Worm (Caenorhabditis elegans) whole organism, young adult: ENCODE data around the gene alh-8.

Experiments used
- B0019.2 ChIP-seq: fragments of 200-800 bp; sonication (Bioruptor generic); conservative IDR thresholded peaks from 2 replicates; pipeline ENCODE4 v1.3.6; 2022; ENCODE audit warnings: missing genetic modification reagents, missing genetic modification characterization, missing compliant biosample characterization
- B0261.1 ChIP-seq: sonication (generic microtip); optimal IDR thresholded peaks from 2 replicates; lab custom pipeline; 2016; ENCODE audit warnings: mild to moderate bottlenecking, missing genetic modification characterization, moderate library complexity, missing compliant biosample characterization
- C06A6.2 ChIP-seq: fragments of 200-800 bp; sonication (Bioruptor generic); conservative IDR thresholded peaks from 2 replicates; pipeline ENCODE4 v1.3.6; 2022; ENCODE audit warnings: missing genetic modification characterization, missing compliant biosample characterization
- D2030.7 ChIP-seq: fragments of 200-800 bp; sonication (Bioruptor generic); IDR thresholded peaks from 2 replicates; pipeline ENCODE4 v1.3.6; 2022; ENCODE audit warnings: missing genetic modification reagents, missing genetic modification characterization, missing compliant biosample characterization
- F10E7.11 ChIP-seq: sonication (generic microtip); optimal IDR thresholded peaks from 2 replicates; lab custom pipeline; 2017; ENCODE audit warnings: mild to moderate bottlenecking, missing genetic modification characterization, moderate library complexity, missing compliant biosample characterization
- F33H1.4 ChIP-seq: fragments of 200-800 bp; sonication (Bioruptor generic); IDR thresholded peaks from 2 replicates; pipeline ENCODE4 v1.3.6; 2022; ENCODE audit warnings: missing genetic modification reagents, missing genetic modification characterization, missing compliant biosample characterization
- F39B2.1 ChIP-seq: fragments of 200-800 bp; sonication (Bioruptor generic); IDR thresholded peaks from 2 replicates; pipeline ENCODE4 v1.3.6; 2022; ENCODE audit warnings: missing genetic modification reagents, missing genetic modification characterization, missing compliant biosample characterization
- F52B5.7 ChIP-seq: sonication (generic microtip); optimal IDR thresholded peaks from 2 replicates; lab custom pipeline; 2016; ENCODE audit warnings: mild to moderate bottlenecking, missing genetic modification characterization, missing compliant biosample characterization
- F57C9.4 ChIP-seq: sonication (generic microtip); optimal IDR thresholded peaks from 2 replicates; lab custom pipeline; 2017; ENCODE audit warnings: mild to moderate bottlenecking, missing genetic modification characterization, missing compliant biosample characterization
- Y95B8A.8 ChIP-seq: fragments of 200-800 bp; sonication (Bioruptor generic); IDR thresholded peaks from 2 replicates; pipeline ENCODE4 v1.3.6; 2022; ENCODE audit warnings: missing genetic modification reagents, missing genetic modification characterization, missing compliant biosample characterization
- atf-7 ChIP-seq: sonication (generic microtip); optimal IDR thresholded peaks from 2 replicates; lab custom pipeline; 2017; ENCODE audit warnings: mild to moderate bottlenecking, missing genetic modification characterization, missing compliant biosample characterization
- bed-1 ChIP-seq: fragments of 200-800 bp; sonication (Bioruptor generic); IDR thresholded peaks from 2 replicates; pipeline ENCODE4 v1.3.6; 2022; ENCODE audit warnings: missing genetic modification reagents, missing genetic modification characterization, missing compliant biosample characterization
- cebp-1 ChIP-seq, 2 experiments: fragments of 200-800 bp in 1 of 2; sonication (Bioruptor generic) in 1 of 2; sonication (generic microtip) in 1 of 2; IDR thresholded peaks in 1 of 2; optimal IDR thresholded peaks in 1 of 2; 2 replicates each; pipeline versions ENCODE4 v1.3.6 to Lab custom; 2017 to 2022; ENCODE audit warnings: missing compliant biosample characterization in 2 of 2, missing genetic modification characterization in 2 of 2, mild to moderate bottlenecking in 1 of 2, missing genetic modification reagents in 1 of 2, moderate library complexity in 1 of 2
- die-1 ChIP-seq: sonication (generic microtip); optimal IDR thresholded peaks from 2 replicates; lab custom pipeline; 2016; ENCODE audit warnings: missing genotype, mild to moderate bottlenecking, missing genetic modification characterization, missing compliant biosample characterization
- dpff-1 ChIP-seq: sonication (generic microtip); optimal IDR thresholded peaks from 2 replicates; lab custom pipeline; 2017; ENCODE audit warnings: mild to moderate bottlenecking, missing genetic modification characterization, missing compliant biosample characterization
- efl-1 ChIP-seq: fragments of 150-350 bp; optimal IDR thresholded peaks from 2 replicates; lab custom pipeline; 2014; ENCODE audit warnings: missing biosample characterization, missing genetic modification reagents, missing genetic modification characterization
- egl-44 ChIP-seq: fragments of 200-800 bp; sonication (Bioruptor generic); IDR thresholded peaks from 2 replicates; pipeline ENCODE4 v1.3.6; 2022; ENCODE audit warnings: missing genetic modification reagents, missing genetic modification characterization, missing compliant biosample characterization
- egrh-3 ChIP-seq: fragments of 200-800 bp; sonication (Bioruptor generic); IDR thresholded peaks from 2 replicates; pipeline ENCODE4 v1.3.6; 2022; ENCODE audit warnings: missing genetic modification reagents, missing genetic modification characterization, missing compliant biosample characterization
- ekl-4 ChIP-seq: fragments of 200-800 bp; sonication (Bioruptor generic); IDR thresholded peaks from 2 replicates; pipeline ENCODE4 v1.3.6; 2022; ENCODE audit warnings: missing genetic modification reagents, missing genetic modification characterization, missing compliant biosample characterization
- hlh-12 ChIP-seq: sonication (generic microtip); optimal IDR thresholded peaks from 2 replicates; lab custom pipeline; 2016; ENCODE audit warnings: missing genetic modification characterization, missing compliant biosample characterization
- lin-26 ChIP-seq: fragments of 200-800 bp; sonication (Bioruptor generic); IDR thresholded peaks from 2 replicates; pipeline ENCODE4 v1.3.6; 2022; ENCODE audit warnings: missing genetic modification reagents, missing genetic modification characterization, missing compliant biosample characterization
- lin-40 ChIP-seq: sonication (generic microtip); optimal IDR thresholded peaks from 2 replicates; lab custom pipeline; 2016; ENCODE audit warnings: missing genetic modification characterization, mild to moderate bottlenecking, missing compliant biosample characterization, missing genotype, missing genetic modification reagents
- lir-1 ChIP-seq: fragments of 200-800 bp; sonication (Bioruptor generic); conservative IDR thresholded peaks from 2 replicates; pipeline ENCODE4 v1.3.6; 2022; ENCODE audit warnings: missing genetic modification reagents, missing genetic modification characterization, missing compliant biosample characterization
- lsl-1 ChIP-seq: fragments of 200-800 bp; sonication (Bioruptor generic); optimal IDR thresholded peaks from 2 replicates; lab custom pipeline; 2018; ENCODE audit warnings: mild to moderate bottlenecking, missing genetic modification characterization, moderate library complexity, missing compliant biosample characterization
- madf-6 ChIP-seq: fragments of 200-800 bp; sonication (Bioruptor generic); IDR thresholded peaks from 2 replicates; pipeline ENCODE4 v1.3.6; 2022; ENCODE audit warnings: missing genetic modification reagents, missing genetic modification characterization, missing compliant biosample characterization
- nfya-1 ChIP-seq: sonication (generic microtip); optimal IDR thresholded peaks from 2 replicates; lab custom pipeline; 2017; ENCODE audit warnings: antibody characterized with exemption, missing compliant biosample characterization, missing genetic modification characterization, borderline replicate concordance; ENCODE audit not compliant: insufficient read depth
- nfyb-1 ChIP-seq: fragments of 200-800 bp; sonication (Bioruptor generic); IDR thresholded peaks from 2 replicates; pipeline ENCODE4 v1.3.6; 2022; ENCODE audit warnings: missing genetic modification reagents, missing genetic modification characterization, missing compliant biosample characterization
- nhr-90 ChIP-seq: sonication (generic microtip); optimal IDR thresholded peaks from 2 replicates; lab custom pipeline; 2016; ENCODE audit warnings: missing genotype, mild to moderate bottlenecking, missing genetic modification characterization, missing compliant biosample characterization
- rcor-1 ChIP-seq: fragments of 200-800 bp; sonication (Bioruptor generic); IDR thresholded peaks from 2 replicates; pipeline ENCODE4 v1.3.6; 2022; ENCODE audit warnings: missing genetic modification reagents, missing genetic modification characterization, missing compliant biosample characterization
- rec-8 ChIP-seq, 2 experiments: sonication (generic microtip); optimal IDR thresholded peaks; 2 replicates each; lab custom pipeline; 2016; ENCODE audit warnings: mild to moderate bottlenecking in 2 of 2, missing genetic modification characterization in 2 of 2, missing genetic modification reagents in 2 of 2, missing genotype in 2 of 2, missing biosample characterization in 1 of 2, missing compliant biosample characterization in 1 of 2, moderate library complexity in 1 of 2
- rpc-1 ChIP-seq, 2 experiments: fragments of 150-350 bp in 1 of 2; sonication (generic microtip) in 1 of 2; optimal IDR thresholded peaks; 2 replicates each; lab custom pipeline; 2014 to 2018; ENCODE audit warnings: missing biosample characterization in 1 of 2, missing genetic modification characterization in 1 of 2, missing genetic modification reagents in 1 of 2, missing genotype in 1 of 2
- snpc-1.1 ChIP-seq: sonication (generic microtip); optimal IDR thresholded peaks from 2 replicates; lab custom pipeline; 2017; ENCODE audit warnings: missing genetic modification characterization, mild to moderate bottlenecking, missing compliant biosample characterization, antibody characterized with exemption, moderate library complexity, missing genotype, missing genetic modification reagents; ENCODE audit not compliant: insufficient read depth
- tbx-9 ChIP-seq: sonication (generic microtip); optimal IDR thresholded peaks from 2 replicates; lab custom pipeline; 2016; ENCODE audit warnings: borderline replicate concordance, missing genetic modification characterization, inconsistent platforms, missing compliant biosample characterization
- xnd-1 ChIP-seq: sonication (generic microtip); optimal IDR thresholded peaks from 2 replicates; lab custom pipeline; 2016; ENCODE audit warnings: missing genotype, missing genetic modification reagents, missing genetic modification characterization, missing compliant biosample characterization
- ztf-18 ChIP-seq: sonication (generic microtip); optimal IDR thresholded peaks from 2 replicates; lab custom pipeline; 2016; ENCODE audit warnings: missing genotype, mild to moderate bottlenecking, missing genetic modification characterization, missing compliant biosample characterization
- ztf-26 ChIP-seq: sonication (generic microtip); optimal IDR thresholded peaks from 2 replicates; lab custom pipeline; 2017; ENCODE audit warnings: missing genetic modification characterization, missing compliant biosample characterization
- ztf-28 ChIP-seq: fragments of 200-800 bp; sonication (Bioruptor generic); IDR thresholded peaks from 2 replicates; pipeline ENCODE4 v1.3.6; 2022; ENCODE audit warnings: missing genetic modification reagents, missing genetic modification characterization, missing compliant biosample characterization

Gene alh-8

ce11 chrII:11728545-11729105 lies at the start of gene alh-8 (continued):
- peak; percentile 40 for TF ChIP-seq ztf-26
- TF ChIP-seq die-1 (tag; lab: Kevin White, UChicago), result peak; percentile 42
- 0 out of 2 replicates have a peak, but pooled peaks have one; percentile 40 for TF ChIP-seq lin-26
- TF ChIP-seq atf-7 (tag; lab: Kevin White, UChicago), result peak; percentile 61
- no peak for TF ChIP-seq dpff-1 (tag; lab: Kevin White, UChicago)
- peak; percentile 36; the same call in 1 of the 2 replicates for TF ChIP-seq rcor-1 (GFP tag; lab: Robert Waterston, UW)
- TF ChIP-seq F57C9.4 (tag; lab: Kevin White, UChicago), result no peak
- 0 out of 2 replicates have a peak, but pooled peaks have one; percentile 50 for TF ChIP-seq nfyb-1 (GFP tag; lab: Robert Waterston, UW)
- TF ChIP-seq F10E7.11 (tag; lab: Kevin White, UChicago), result peak; percentile 51
- TF ChIP-seq egrh-3 (GFP tag; lab: Robert Waterston, UW), result no peak
- no peak for TF ChIP-seq F39B2.1 (GFP tag; lab: Robert Waterston, UW)
- peak; percentile 25 for TF ChIP-seq lin-40
- TF ChIP-seq ztf-28 (GFP tag; lab: Robert Waterston, UW), result no peak
- 0 out of 2 replicates have a peak, but pooled peaks have one; percentile 43 for TF ChIP-seq Y95B8A.8 (GFP tag; lab: Robert Waterston, UW)
- TF ChIP-seq lir-1, result 0 out of 2 replicates have a peak, but pooled peaks have one; percentile 30
- TF ChIP-seq cebp-1 (GFP tag; IDR thresholded peaks at IDR 0.05; lab: Robert Waterston, UW), result no peak; the same call in 1 of the 2 replicates
- TF ChIP-seq cebp-1 (tag; optimal IDR thresholded peaks at IDR 0.05; lab: Kevin White, UChicago), result peak; percentile 61
- TF ChIP-seq D2030.7 (GFP tag; lab: Robert Waterston, UW), result 0 out of 2 replicates have a peak, but pooled peaks have one; percentile 14
- no peak for TF ChIP-seq rpc-1 (optimal IDR thresholded peaks at IDR 0.05; lab: Kevin White, UChicago)
- no peak for TF ChIP-seq rpc-1 (tag; optimal IDR thresholded peaks at IDR 0.05; lab: Kevin White, UChicago)
- no peak for TF ChIP-seq egl-44
- no peak for TF ChIP-seq F52B5.7 (tag; lab: Kevin White, UChicago)
- peak; percentile 10 for TF ChIP-seq ztf-18 (tag; lab: Kevin White, UChicago)

- TF ChIP-seq xnd-1 (peak; percentile 12), F10E7.11 (tag; lab: Kevin White, UChicago) (no peak), lsl-1 (peak; percentile 91), B0019.2 (GFP tag; lab: Robert Waterston, UW) (peak; percentile 63; the same call in 1 of the 2 replicates), madf-6 (GFP tag; lab: Robert Waterston, UW) (peak; percentile 42; the same call in 1 of the 2 replicates), cebp-1 (GFP tag; IDR thresholded peaks at IDR 0.05; lab: Robert Waterston, UW) (no peak), cebp-1 (tag; optimal IDR thresholded peaks at IDR 0.05; lab: Kevin White, UChicago) (peak; percentile 69)
- TF ChIP-seq, all 124 proteins: peak for 5
These were observed 48.6 kb upstream of the alh-8 start for ce11 chrII:11680220-11680619.

ce11 chrII:11681136-11681824 lies 47.6 kb upstream of the alh-8 start, which contains the start of the genes sfxn-1.4 and C47D12.4:
Gene sfxn-1.4, minus strand, starts transcription at chrII:11681236.
Gene C47D12.4, plus strand, starts transcription at chrII:11681774.
- no peak for TF ChIP-seq F33H1.4
- TF ChIP-seq nhr-90, result no peak
- TF ChIP-seq ekl-4 (GFP tag; lab: Robert Waterston, UW), result no peak
- no peak for TF ChIP-seq rec-8 (tag; optimal IDR thresholded peaks at IDR 0.05; lab: Kevin White, UChicago)
- TF ChIP-seq snpc-1.1 (tag; lab: Kevin White, UChicago), result no peak
- TF ChIP-seq efl-1 (GFP tag; lab: Kevin White, UChicago), result no peak
- no peak for TF ChIP-seq bed-1 (GFP tag; lab: Robert Waterston, UW)
- TF ChIP-seq B0261.1, result no peak
- no peak for TF ChIP-seq C06A6.2 (GFP tag; lab: Robert Waterston, UW)
- TF ChIP-seq hlh-12 (tag; lab: Kevin White, UChicago), result no peak
- no peak for TF ChIP-seq tbx-9 (tag; lab: Kevin White, UChicago)
- TF ChIP-seq nfya-1 (tag; lab: Kevin White, UChicago), result no peak
- TF ChIP-seq F39B2.1 (GFP tag; lab: Robert Waterston, UW), result no peak
